Fruit fly (Drosophila melanogaster): Measurements from ENCODE around the gene CG13949.
A peak's percentile ranks its signal among the peaks of the same experiment; 100 is the strongest.

CG13949 gene

DNA sequence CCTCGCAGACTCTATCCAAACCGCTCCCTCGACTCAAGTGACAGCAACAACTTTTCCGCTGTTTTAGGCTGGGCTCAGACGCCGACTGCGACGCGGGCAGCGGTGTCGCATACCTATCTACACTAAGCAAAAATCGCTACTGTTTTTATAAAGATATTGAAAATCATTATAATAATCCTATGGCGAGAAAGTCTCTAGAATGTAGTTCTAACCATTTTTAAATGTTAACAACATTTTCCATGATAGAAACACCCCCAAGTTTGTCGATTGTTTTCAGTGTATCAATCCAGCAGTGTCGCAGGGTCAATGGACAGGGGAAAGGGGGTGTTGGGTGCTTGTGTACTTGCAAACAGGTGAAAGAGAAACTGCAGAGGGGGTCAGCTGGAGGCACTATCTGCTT, 10.7 kb downstream of the CG13949 start (continued):
- TF ChIP-seq vri (GFP tag; optimal IDR thresholded peaks at IDR 0.05) (peak; percentile 97), CG34406 (GFP tag; optimal IDR thresholded peaks at IDR 0.05) (peak; percentile 97), Blimp-1 (GFP tag; optimal IDR thresholded peaks at IDR 0.05) (peak; percentile 90), spab (GFP tag; optimal IDR thresholded peaks at IDR 0.05) (peak; percentile 93), esn (GFP tag; optimal IDR thresholded peaks at IDR 0.05) (peak; percentile 98), salr (GFP tag; optimal IDR thresholded peaks at IDR 0.05) (peak; percentile 93 to 95), CG1621 (tag; optimal IDR thresholded peaks at IDR 0.05) (peak; percentile 94), Gug (GFP tag; IDR thresholded peaks at IDR 0.05) (peak; percentile 94), CG6808 (GFP tag; optimal IDR thresholded peaks at IDR 0.05) (peak; percentile 92), CG11762 (GFP tag; optimal IDR thresholded peaks at IDR 0.05; ENCODE audit: insufficient read depth) (peak; percentile 94), Sox102F (GFP tag; optimal IDR thresholded peaks at IDR 0.05) (peak; percentile 96), CG6163 (GFP tag; IDR thresholded peaks at IDR 0.05) (peak; percentile 99), svp (GFP tag) (peak; percentile 100), pdm3 (GFP tag; optimal IDR thresholded peaks at IDR 0.05) (peak; percentile 98), cyc (GFP tag; optimal IDR thresholded peaks at IDR 0.05) (peak; percentile 97), fkh (GFP tag; optimal IDR thresholded peaks at IDR 0.05) (peak; percentile 83), CG32006 (GFP tag; optimal IDR thresholded peaks at IDR 0.05) (peak; percentile 97), Hr4 (GFP tag; optimal IDR thresholded peaks at IDR 0.05) (peak; percentile 98), Eip75B (GFP tag; optimal IDR thresholded peaks at IDR 0.05) (peak; percentile 98), topi (GFP tag; optimal IDR thresholded peaks at IDR 0.05) (peak; percentile 97)

DNA sequence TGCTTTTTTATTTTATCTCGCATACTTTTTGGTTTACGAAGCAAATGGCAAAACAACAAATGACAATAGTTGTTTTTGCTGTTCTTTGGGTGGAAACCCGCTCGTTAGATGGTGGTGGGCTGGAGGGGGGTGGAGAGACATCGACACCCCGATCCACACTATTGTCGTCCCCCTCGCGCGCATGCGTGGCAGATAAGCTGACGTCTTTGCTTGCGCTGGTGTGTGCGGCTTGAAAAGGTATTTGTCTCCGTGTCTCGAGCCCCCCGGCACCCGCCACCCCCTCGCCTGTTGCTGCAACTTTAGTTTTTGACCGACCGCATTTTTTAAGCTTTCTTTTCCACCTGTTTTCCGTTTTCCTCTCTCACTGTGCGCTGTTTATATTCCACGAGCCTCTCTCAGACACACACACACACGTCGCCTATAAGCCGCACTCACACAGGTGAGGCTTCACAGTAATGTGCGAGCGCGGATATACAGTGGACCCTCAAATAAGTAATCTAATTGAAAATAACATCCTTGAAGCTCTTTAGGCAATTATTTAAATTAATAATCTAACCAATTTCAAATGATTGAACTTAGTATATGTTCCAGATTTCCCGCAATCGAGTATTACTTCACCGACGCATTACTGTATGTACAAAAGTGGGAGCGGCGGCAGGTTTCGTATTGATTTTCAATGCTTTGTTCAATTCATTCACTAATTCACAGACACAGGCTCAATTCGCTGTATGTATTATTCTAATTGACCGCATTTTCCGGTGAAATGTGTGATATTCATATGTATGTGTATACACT, 12.0 kb downstream of the CG13949 start:
- TF ChIP-seq CG6854 (GFP tag; optimal IDR thresholded peaks at IDR 0.05) (peak; percentile 68), CG6808 (GFP tag; optimal IDR thresholded peaks at IDR 0.05) (peak; percentile 84), Hr4 (GFP tag; optimal IDR thresholded peaks at IDR 0.05) (peak; percentile 96), CG11294 (GFP tag; IDR thresholded peaks at IDR 0.05) (peak; percentile 94), CG34406 (GFP tag; optimal IDR thresholded peaks at IDR 0.05) (peak; percentile 91), Lpt (GFP tag; optimal IDR thresholded peaks at IDR 0.05) (peak; percentile 79), CG3919 (GFP tag; optimal IDR thresholded peaks at IDR 0.05) (peak; percentile 94), CG7368 (GFP tag; optimal IDR thresholded peaks at IDR 0.05) (peak; percentile 90), svp (GFP tag) (peak; percentile 98), Ets96B (tag; optimal IDR thresholded peaks at IDR 0.05) (peak; percentile 87), CG11902 (GFP tag; optimal IDR thresholded peaks at IDR 0.05) (peak; percentile 92), esn (GFP tag; optimal IDR thresholded peaks at IDR 0.05) (peak; percentile 96), Sox14 (GFP tag; optimal IDR thresholded peaks at IDR 0.05) (peak; percentile 96), Sox102F (GFP tag; optimal IDR thresholded peaks at IDR 0.05) (peak; percentile 94), CG32006 (GFP tag; optimal IDR thresholded peaks at IDR 0.05) (peak; percentile 96), achi (GFP tag; optimal IDR thresholded peaks at IDR 0.05) (peak; percentile 91), Eip93F (GFP tag; optimal IDR thresholded peaks at IDR 0.05) (peak; percentile 91), dsx (GFP tag; optimal IDR thresholded peaks at IDR 0.05; ENCODE audit: poor library complexity, severe bottlenecking) (peak; percentile 78), CG3032 (tag; optimal IDR thresholded peaks at IDR 0.05) (peak; percentile 88), CG16779 (tag; optimal IDR thresholded peaks at IDR 0.05) (peak; percentile 80), CG8632 (GFP tag; optimal IDR thresholded peaks at IDR 0.05) (peak; percentile 91), Hr39 (GFP tag; optimal IDR thresholded peaks at IDR 0.05) (peak; percentile 97), vri (GFP tag; optimal IDR thresholded peaks at IDR 0.05) (peak; percentile 94), ss (GFP tag; optimal IDR thresholded peaks at IDR 0.05) (peak; percentile 64 to 88), eg (GFP tag; IDR thresholded peaks at IDR 0.05) (peak; percentile 97), Met (GFP tag; optimal IDR thresholded peaks at IDR 0.05) (peak; percentile 95), lz (GFP tag; optimal IDR thresholded peaks at IDR 0.05) (peak; percentile 96), net (GFP tag; optimal IDR thresholded peaks at IDR 0.05) (peak; percentile 89), OdsH (GFP tag; optimal IDR thresholded peaks at IDR 0.05) (peak; percentile 93), Blimp-1 (GFP tag; optimal IDR thresholded peaks at IDR 0.05) (peak; percentile 74), CG6792 (GFP tag; optimal IDR thresholded peaks at IDR 0.05) (peak; percentile 93), acj6 (GFP tag; optimal IDR thresholded peaks at IDR 0.05) (peak; percentile 95), Ets21C (GFP tag; optimal IDR thresholded peaks at IDR 0.05) (peak; percentile 94), CG31627 (GFP tag; optimal IDR thresholded peaks at IDR 0.05) (peak; percentile 97), dac (GFP tag; optimal IDR thresholded peaks at IDR 0.05) (peak; percentile 79), CG10631 (GFP tag; optimal IDR thresholded peaks at IDR 0.05) (peak; percentile 93), cyc (GFP tag; optimal IDR thresholded peaks at IDR 0.05) (peak; percentile 95), salr (GFP tag; optimal IDR thresholded peaks at IDR 0.05) (peak; percentile 85 to 87)

Data from whole organism, prepupa.